Worm (Caenorhabditis elegans) whole organism, L3 larva: ENCODE data around the gene F13A7.7.

ENCODE experiments used
- R02D3.7 ChIP-seq: fragments of 150-350 bp; optimal IDR thresholded peaks from 2 replicates; lab custom pipeline; 2014; ENCODE audit warnings: missing biosample characterization, missing genetic modification characterization
- ZK546.5 ChIP-seq: sonication (generic microtip); optimal IDR thresholded peaks from 2 replicates; lab custom pipeline; 2017; ENCODE audit warnings: missing biosample characterization, missing genetic modification characterization
- ceh-16 ChIP-seq: sonication (generic microtip); optimal IDR thresholded peaks from 2 replicates; lab custom pipeline; 2017; ENCODE audit warnings: missing biosample characterization, missing genetic modification characterization
- ceh-28 ChIP-seq: fragments of 150-350 bp; optimal IDR thresholded peaks from 2 replicates; lab custom pipeline; 2014; ENCODE audit warnings: missing biosample characterization, missing genetic modification reagents, missing genetic modification characterization
- ceh-82 ChIP-seq: fragments of 150-350 bp; optimal IDR thresholded peaks from 2 replicates; lab custom pipeline; 2014; ENCODE audit warnings: missing biosample characterization, missing genetic modification characterization
- ceh-9 ChIP-seq: sonication (generic microtip); optimal IDR thresholded peaks from 2 replicates; lab custom pipeline; 2018; ENCODE audit warnings: missing biosample characterization, missing genetic modification characterization
- daf-12 ChIP-seq: fragments of 150-350 bp; optimal IDR thresholded peaks from 2 replicates; lab custom pipeline; 2014; ENCODE audit warnings: missing biosample characterization, missing genetic modification reagents, missing genetic modification characterization
- egl-27 ChIP-seq: sonication (generic microtip); optimal IDR thresholded peaks from 4 replicates; lab custom pipeline; 2017; ENCODE audit warnings: missing biosample characterization, missing genetic modification reagents, missing genetic modification characterization
- egl-5 ChIP-seq: fragments of 150-350 bp; optimal IDR thresholded peaks from 2 replicates; lab custom pipeline; 2017; ENCODE audit warnings: missing biosample characterization, missing genetic modification reagents, missing genetic modification characterization, inconsistent platforms
- elt-1 ChIP-seq: fragments of 150-350 bp; optimal IDR thresholded peaks from 2 replicates; lab custom pipeline; 2014; ENCODE audit warnings: missing biosample characterization, missing genetic modification characterization
- elt-2 ChIP-seq: sonication (generic microtip); optimal IDR thresholded peaks from 2 replicates; lab custom pipeline; 2016; ENCODE audit warnings: missing genetic modification reagents, mild to moderate bottlenecking, missing genetic modification characterization, missing compliant biosample characterization
- eor-1 ChIP-seq, 2 experiments: fragments of 150-350 bp; optimal IDR thresholded peaks; 2 replicates each; lab custom pipeline; 2014 to 2018; ENCODE audit warnings: missing biosample characterization in 2 of 2, missing genetic modification characterization in 2 of 2
- fkh-10 ChIP-seq: sonication (generic microtip); optimal IDR thresholded peaks from 2 replicates; lab custom pipeline; 2017; ENCODE audit warnings: missing biosample characterization, missing genetic modification reagents, missing genetic modification characterization
- fos-1 ChIP-seq: fragments of 150-350 bp; optimal IDR thresholded peaks from 2 replicates; lab custom pipeline; 2014; ENCODE audit warnings: missing biosample characterization, missing genetic modification characterization
- jun-1 ChIP-seq: fragments of 150-350 bp; optimal IDR thresholded peaks from 2 replicates; lab custom pipeline; 2014; ENCODE audit warnings: missing biosample characterization, missing genetic modification reagents, missing genetic modification characterization
- lin-15B ChIP-seq: fragments of 150-350 bp; optimal IDR thresholded peaks from 2 replicates; lab custom pipeline; 2014; ENCODE audit warnings: missing biosample characterization, missing genetic modification characterization
- lin-39 ChIP-seq: fragments of 150-350 bp; optimal IDR thresholded peaks from 2 replicates; lab custom pipeline; 2018; ENCODE audit warnings: missing biosample characterization, missing genetic modification reagents, missing genetic modification characterization
- lsy-12 ChIP-seq: sonication (generic microtip); optimal IDR thresholded peaks from 2 replicates; lab custom pipeline; 2016; ENCODE audit warnings: mild to moderate bottlenecking, missing genetic modification characterization, missing compliant biosample characterization
- mdl-1 ChIP-seq: fragments of 150-350 bp; optimal IDR thresholded peaks from 2 replicates; lab custom pipeline; 2014; ENCODE audit warnings: missing biosample characterization, missing genetic modification characterization
- mml-1 ChIP-seq: fragments of 150-350 bp; sonication (generic microtip); optimal IDR thresholded peaks from 3 replicates; lab custom pipeline; 2014; ENCODE audit warnings: missing biosample characterization, missing genetic modification characterization
- nfya-1 ChIP-seq: sonication (generic microtip); optimal IDR thresholded peaks from 2 replicates; lab custom pipeline; 2017; ENCODE audit warnings: missing genetic modification characterization, mild to moderate bottlenecking, missing compliant biosample characterization, antibody characterized with exemption, moderate library complexity; ENCODE audit not compliant: insufficient read depth
- nhr-11 ChIP-seq: fragments of 150-350 bp; optimal IDR thresholded peaks from 2 replicates; lab custom pipeline; 2014; ENCODE audit warnings: missing biosample characterization, missing genetic modification characterization
- nhr-12 ChIP-seq: fragments of 150-350 bp; optimal IDR thresholded peaks from 2 replicates; lab custom pipeline; 2014; ENCODE audit warnings: missing biosample characterization, missing genetic modification characterization
- nhr-237 ChIP-seq: fragments of 150-350 bp; optimal IDR thresholded peaks from 2 replicates; lab custom pipeline; 2014; ENCODE audit warnings: missing biosample characterization, missing genetic modification characterization
- nhr-25 ChIP-seq: sonication (generic microtip); optimal IDR thresholded peaks from 2 replicates; lab custom pipeline; 2017; ENCODE audit warnings: missing biosample characterization, missing genetic modification characterization
- nhr-43 ChIP-seq: sonication (generic microtip); optimal IDR thresholded peaks from 2 replicates; lab custom pipeline; 2016; ENCODE audit warnings: mild to moderate bottlenecking, missing genetic modification characterization, missing compliant biosample characterization; ENCODE audit not compliant: poor library complexity, severe bottlenecking
- nhr-67 ChIP-seq: fragments of 150-350 bp; optimal IDR thresholded peaks from 2 replicates; lab custom pipeline; 2014; ENCODE audit warnings: missing biosample characterization, missing genetic modification characterization
- nhr-77 ChIP-seq: fragments of 150-350 bp; optimal IDR thresholded peaks from 2 replicates; lab custom pipeline; 2014; ENCODE audit warnings: missing biosample characterization, missing genetic modification characterization
- pha-4 ChIP-seq: fragments of 150-350 bp; optimal IDR thresholded peaks from 2 replicates; lab custom pipeline; 2014; ENCODE audit warnings: missing biosample characterization, missing genetic modification reagents, missing genetic modification characterization
- pqm-1 ChIP-seq: fragments of 150-350 bp; optimal IDR thresholded peaks from 2 replicates; lab custom pipeline; 2017; ENCODE audit warnings: missing biosample characterization, missing genetic modification characterization, inconsistent platforms
- skn-1 ChIP-seq: fragments of 150-350 bp; optimal IDR thresholded peaks from 2 replicates; lab custom pipeline; 2014; ENCODE audit warnings: missing biosample characterization, missing genetic modification characterization
- snpc-4 ChIP-seq: fragments of 150-350 bp; optimal IDR thresholded peaks from 2 replicates; lab custom pipeline; 2014; ENCODE audit warnings: missing biosample characterization, missing genetic modification characterization
- tbx-2 ChIP-seq: sonication (generic microtip); optimal IDR thresholded peaks from 2 replicates; lab custom pipeline; 2016; ENCODE audit warnings: mild to moderate bottlenecking, missing genetic modification characterization, missing compliant biosample characterization
- unc-39 ChIP-seq: sonication (generic microtip); optimal IDR thresholded peaks from 4 replicates; lab custom pipeline; 2017; ENCODE audit warnings: missing biosample characterization, missing genetic modification characterization
- unc-62 ChIP-seq: fragments of 150-350 bp; sonication (generic microtip); optimal IDR thresholded peaks from 4 replicates; lab custom pipeline; 2014; ENCODE audit warnings: missing biosample characterization, missing genetic modification reagents, missing genetic modification characterization
- zag-1 ChIP-seq: fragments of 150-350 bp; optimal IDR thresholded peaks from 2 replicates; lab custom pipeline; 2014; ENCODE audit warnings: missing biosample characterization, missing genetic modification characterization
- ztf-11 ChIP-seq: fragments of 150-350 bp; optimal IDR thresholded peaks from 2 replicates; lab custom pipeline; 2014; ENCODE audit warnings: missing biosample characterization, missing genetic modification characterization
- ztf-4 ChIP-seq: fragments of 150-350 bp; optimal IDR thresholded peaks from 2 replicates; lab custom pipeline; 2014; ENCODE audit warnings: missing biosample characterization, missing genetic modification characterization

The F13A7.7 gene

ce11 chrV:16388268-16388667 is 4.6 kb upstream of the F13A7.7 start, which contains the start of gene sri-65:
Gene sri-65 (minus strand): TSS chrV:16388368.
- TF ChIP-seq ceh-9 (tag; lab: Kevin White, UChicago) (no peak), nhr-67 (no peak), mdl-1 (no peak), eor-1 (tag; optimal IDR thresholded peaks at IDR 0.05; lab: Kevin White, UChicago) (no peak), unc-62 (GFP tag; lab: Kevin White, UChicago) (no peak), egl-5 (tag; lab: Kevin White, UChicago) (no peak), nhr-25 (tag; lab: Kevin White, UChicago) (no peak), ceh-82 (tag; lab: Kevin White, UChicago) (no peak), nhr-43 (tag; lab: Kevin White, UChicago) (no peak), fos-1 (tag; lab: Kevin White, UChicago) (no peak), lin-39 (tag; lab: Kevin White, UChicago) (no peak), pqm-1 (tag; lab: Kevin White, UChicago) (no peak), ztf-11 (tag; lab: Kevin White, UChicago) (no peak), fkh-10 (no peak), ceh-28 (tag; lab: Kevin White, UChicago) (no peak), R02D3.7 (tag; lab: Kevin White, UChicago) (no peak)

ce11 chrV:16382949-16383348 is 680 bp downstream of the F13A7.7 start:
- no peak for TF ChIP-seq ztf-11 (tag; lab: Kevin White, UChicago)
- no peak for TF ChIP-seq pha-4
- no peak for TF ChIP-seq daf-12 (tag; lab: Kevin White, UChicago)
- no peak for TF ChIP-seq ztf-4

DNA sequence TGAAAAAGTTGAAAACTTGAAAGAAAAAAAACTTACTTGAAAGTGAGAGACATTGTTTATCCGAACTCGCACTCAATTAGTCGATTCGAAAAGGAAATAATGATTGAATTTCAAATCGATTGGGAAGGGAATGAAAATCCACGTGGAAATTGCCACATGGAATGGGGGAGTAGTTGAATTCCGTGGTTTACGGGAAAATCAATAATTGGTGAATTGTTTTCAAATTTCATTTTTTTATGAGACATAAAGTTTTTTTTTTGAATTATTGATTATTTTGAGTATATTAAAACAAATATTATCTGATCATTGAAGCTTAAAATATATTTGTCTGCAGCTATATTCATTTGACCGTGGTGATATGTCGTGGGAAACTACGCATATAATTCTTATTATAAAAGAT is 5.8 kb downstream of the F13A7.7 start, which contains the start of gene F13A7.1:
TSS of gene F13A7.1 (minus strand) at position 101 of the 400 bp plus-strand sequence.
- TF ChIP-seq mdl-1: no peak
- no peak for TF ChIP-seq nhr-237 (tag; lab: Kevin White, UChicago)
- no peak for TF ChIP-seq R02D3.7 (tag; lab: Kevin White, UChicago)
- TF ChIP-seq mml-1: no peak
- TF ChIP-seq egl-5 (tag; lab: Kevin White, UChicago): no peak
- no peak for TF ChIP-seq nhr-67
- TF ChIP-seq zag-1 (tag; lab: Kevin White, UChicago): no peak
- no peak for TF ChIP-seq ceh-16
- no peak for TF ChIP-seq fos-1 (tag; lab: Kevin White, UChicago)
- TF ChIP-seq ZK546.5 (tag; lab: Kevin White, UChicago): no peak
- no peak for TF ChIP-seq daf-12 (tag; lab: Kevin White, UChicago)
- no peak for TF ChIP-seq ztf-4
- no peak for TF ChIP-seq egl-27 (tag; lab: Kevin White, UChicago)
- no peak for TF ChIP-seq skn-1
- no peak for TF ChIP-seq nfya-1
- no peak for TF ChIP-seq nhr-77 (tag; lab: Kevin White, UChicago)
- no peak for TF ChIP-seq nhr-25 (tag; lab: Kevin White, UChicago)
- no peak for TF ChIP-seq tbx-2
- no peak for TF ChIP-seq elt-2
- no peak for TF ChIP-seq unc-39 (tag; lab: Kevin White, UChicago)

DNA sequence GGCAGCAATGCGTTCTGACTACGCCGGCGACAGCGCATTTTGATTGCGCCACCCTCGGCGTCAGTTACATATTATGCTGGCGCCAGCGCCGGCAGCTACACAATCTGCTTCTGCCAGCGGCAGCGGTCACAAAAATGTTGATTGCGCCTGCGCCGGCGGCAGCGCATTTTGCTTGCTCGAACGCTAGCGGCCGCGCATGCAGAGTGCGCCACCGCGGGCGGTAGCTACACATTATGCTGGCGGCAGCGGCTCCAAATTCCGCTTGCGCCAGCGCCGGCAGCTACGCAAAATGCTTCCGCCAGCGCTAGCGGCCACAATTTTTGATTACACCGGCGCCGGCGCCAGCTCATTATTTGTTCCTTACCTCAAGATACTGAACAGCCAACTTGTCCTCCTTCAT is 6.4 kb downstream of the F13A7.7 start:
- TF ChIP-seq mml-1 (no peak), nhr-237 (tag; lab: Kevin White, UChicago) (no peak), lin-15B (tag; lab: Kevin White, UChicago) (no peak), jun-1 (tag; lab: Kevin White, UChicago) (no peak), ztf-11 (tag; lab: Kevin White, UChicago) (no peak), snpc-4 (tag; lab: Kevin White, UChicago) (no peak), lsy-12 (no peak), fkh-10 (no peak), elt-1 (tag; lab: Kevin White, UChicago) (no peak), unc-39 (tag; lab: Kevin White, UChicago) (no peak), unc-62 (GFP tag; lab: Kevin White, UChicago) (no peak), pqm-1 (tag; lab: Kevin White, UChicago) (no peak), nhr-77 (tag; lab: Kevin White, UChicago) (no peak), nhr-11 (no peak), nhr-67 (no peak), fos-1 (tag; lab: Kevin White, UChicago) (no peak), nhr-12 (tag; lab: Kevin White, UChicago) (no peak), eor-1 (tag; optimal IDR thresholded peaks at IDR 0.05; lab: Kevin White, UChicago) (no peak), daf-12 (tag; lab: Kevin White, UChicago) (no peak)
